Worm (Caenorhabditis elegans): Measurements from ENCODE around the gene apb-1.
"Not testable (repeated sequence)": the region's sequence is repeated elsewhere in the genome, so short reads cannot be mapped to it uniquely, and the experiment has no call there.

Gene apb-1

DNA sequence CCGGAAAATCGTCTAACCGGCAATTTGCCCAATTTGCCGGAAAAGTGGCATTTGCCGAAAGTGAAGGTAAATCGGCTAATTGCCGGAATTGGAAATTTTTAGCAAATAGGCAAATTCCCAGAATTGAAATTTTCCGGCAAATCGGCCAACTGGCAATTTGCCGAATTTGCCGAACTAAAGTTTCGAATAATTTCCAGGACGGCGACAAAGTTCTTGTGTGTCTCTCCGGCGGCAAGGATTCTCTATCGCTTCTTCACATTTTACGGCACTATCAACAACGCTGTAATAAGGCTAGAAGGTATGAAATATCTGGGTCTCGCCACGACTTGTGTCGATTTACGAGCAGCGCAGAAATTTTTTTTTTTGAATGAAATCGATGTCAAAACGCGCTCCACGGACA, 19.4 kb upstream of the apb-1 start:
- no peak for TF ChIP-seq mdt-29 (GFP tag; IDR thresholded peaks at IDR 0.05)
- TF ChIP-seq unc-62 (GFP tag; optimal IDR thresholded peaks at IDR 0.05 in 1 of 2) = peak in 1 of 2 experiments; percentile 95
- no peak for TF ChIP-seq unc-62 (tag; optimal IDR thresholded peaks at IDR 0.05)

DNA sequence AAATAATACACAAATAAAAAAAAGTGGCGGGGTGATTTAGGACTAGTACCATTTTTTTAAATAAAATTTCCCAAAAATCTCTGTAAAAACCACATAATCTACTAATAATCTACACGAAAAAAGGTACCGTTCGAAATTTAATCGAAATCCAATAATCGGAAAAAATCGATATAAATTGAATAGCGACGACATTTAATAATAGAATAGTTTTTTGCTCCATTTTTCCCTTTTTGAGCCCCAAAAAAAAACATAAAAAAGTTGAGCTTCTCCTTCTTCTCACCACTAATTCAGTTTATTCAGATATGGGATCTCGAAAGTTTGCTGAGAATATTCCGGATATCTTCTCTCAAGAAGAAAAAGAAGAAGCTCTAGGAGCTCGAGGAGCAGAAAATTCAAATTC, 10.9 kb upstream of the apb-1 start, which contains the start of gene Y71H2B.5:
TSS of gene Y71H2B.5 (plus strand) at position 301 of the 400 bp plus-strand sequence.
- TF ChIP-seq jun-1 (tag; optimal IDR thresholded peaks at IDR 0.05); nhr-25 (tag; optimal IDR thresholded peaks at IDR 0.05; ENCODE audit: borderline replicate concordance, insufficient read depth); cey-2 (tag; optimal IDR thresholded peaks at IDR 0.05; ENCODE audit: borderline replicate concordance, insufficient read depth): not testable (repeated sequence)

DNA sequence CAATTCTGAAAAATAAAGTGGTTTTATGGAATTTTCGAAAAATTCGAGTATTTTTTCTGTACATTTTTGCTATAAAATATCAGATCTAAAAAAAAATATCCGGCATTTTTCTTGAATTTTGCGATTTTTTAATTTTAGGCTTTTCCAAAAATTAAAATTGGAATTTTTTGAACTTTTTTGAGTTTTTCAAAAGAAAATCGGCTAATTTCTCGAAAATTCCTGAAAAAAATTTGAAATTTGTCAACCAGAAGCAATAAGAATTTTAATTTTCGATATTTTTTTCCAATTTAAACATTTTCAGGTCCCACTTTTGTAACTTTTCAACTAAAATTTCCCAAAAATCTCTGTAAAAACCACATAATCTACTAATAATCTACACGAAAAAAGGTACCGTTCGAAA, 6.8 kb upstream of the apb-1 start, which contains the start of gene Y71H2B.11:
TSS of gene Y71H2B.11 (plus strand) at position 301 of the 400 bp plus-strand sequence.
- TF ChIP-seq ceh-62 (tag; optimal IDR thresholded peaks at IDR 0.05) (no peak), D1046.2 (GFP tag; IDR thresholded peaks at IDR 0.05) (no peak), hmg-1.1 (GFP tag; IDR thresholded peaks at IDR 0.05) (no peak), Y105C5A.15 (GFP tag; IDR thresholded peaks at IDR 0.05) (no peak), nhr-102 (tag; optimal IDR thresholded peaks at IDR 0.05) (no peak), mes-2 (tag; optimal IDR thresholded peaks at IDR 0.05; ENCODE audit: poor library complexity, severe bottlenecking) (no peak), ZK546.5 (tag; optimal IDR thresholded peaks at IDR 0.05) (no peak), lin-39 (tag; optimal IDR thresholded peaks at IDR 0.05) (no peak), zip-2 (tag; optimal IDR thresholded peaks at IDR 0.05) (no peak), ama-1 (optimal IDR thresholded peaks at IDR 0.05) (no peak), F26F4.8 (GFP tag; conservative IDR thresholded peaks at IDR 0.05) (no peak), saeg-2 (GFP tag; IDR thresholded peaks at IDR 0.05) (no peak), nhr-42 (GFP tag; IDR thresholded peaks at IDR 0.05) (no peak), mxl-2 (GFP tag; conservative IDR thresholded peaks at IDR 0.05) (no peak), zfp-2 (tag; optimal IDR thresholded peaks at IDR 0.05) (no peak), daf-16 (GFP tag; optimal IDR thresholded peaks at IDR 0.05) (no peak), daf-16 (tag; optimal IDR thresholded peaks at IDR 0.05) (no peak)

DNA sequence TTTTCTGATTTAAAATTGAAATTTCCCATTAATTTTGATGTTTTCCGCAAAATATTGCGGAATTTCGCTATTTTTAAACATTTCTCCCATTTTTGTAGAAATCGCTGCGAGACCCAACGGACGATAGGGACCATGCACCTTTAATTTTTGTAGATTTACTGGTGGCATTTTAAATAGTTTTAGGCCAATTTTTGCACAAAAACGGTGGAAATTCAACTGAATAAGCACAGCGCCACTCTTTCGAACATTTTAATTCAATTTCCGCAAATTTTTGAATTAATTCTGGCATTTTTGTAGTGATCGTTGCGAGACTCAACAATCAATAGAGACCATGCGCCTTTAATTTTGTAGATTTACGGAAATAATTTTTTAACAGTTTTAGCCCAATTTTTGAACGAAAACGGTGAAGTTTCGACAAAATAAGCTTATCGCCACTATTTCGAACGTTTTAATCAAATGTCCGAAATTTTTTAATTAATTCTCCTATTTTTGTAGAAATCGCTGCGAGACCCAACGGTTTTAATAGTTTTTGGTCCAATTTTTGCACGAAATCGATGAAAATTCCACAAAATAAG, 1.7 kb upstream of the apb-1 start:
- TF ChIP-seq lin-38 (GFP tag; IDR thresholded peaks at IDR 0.05) (peak; percentile 60), unc-130 (GFP tag; optimal IDR thresholded peaks at IDR 0.05) (peak; percentile 33), F49E8.2 (tag; optimal IDR thresholded peaks at IDR 0.05; ENCODE audit: borderline replicate concordance) (peak; percentile 76), zip-2 (tag; optimal IDR thresholded peaks at IDR 0.05) (no peak), Y48G9A.11 (GFP tag; IDR thresholded peaks at IDR 0.05) (0 out of 2 replicates have a peak, but pooled peaks have one; percentile 42), nhr-11 (tag; optimal IDR thresholded peaks at IDR 0.05) (no peak)

DNA sequence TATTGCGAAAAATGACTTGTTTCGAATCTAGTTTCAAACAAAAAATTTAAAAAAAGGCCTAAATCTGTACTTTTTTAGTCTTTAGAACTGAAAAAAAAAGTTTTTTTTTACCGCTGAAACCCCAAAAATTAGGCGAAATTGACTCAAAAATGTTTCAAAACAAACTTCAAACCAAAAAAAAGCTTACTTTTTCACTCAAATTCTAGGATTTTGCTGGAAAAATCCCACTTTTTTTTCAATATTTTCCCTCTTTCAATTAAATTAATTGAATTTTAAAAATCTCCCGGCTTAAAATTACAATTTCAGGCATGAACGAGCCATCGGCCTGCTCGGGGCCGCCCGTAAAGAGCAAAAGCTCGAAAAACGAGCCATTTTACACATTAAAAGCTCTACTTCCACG, 919 bp upstream of the apb-1 start, which contains the start of gene mdt-19:
TSS of gene mdt-19 (plus strand) at position 301 of the 400 bp plus-strand sequence.
- no peak for TF ChIP-seq ama-1 (optimal IDR thresholded peaks at IDR 0.05)
- TF ChIP-seq daf-16 (GFP tag; optimal IDR thresholded peaks at IDR 0.05) = no peak
- TF ChIP-seq daf-16 (tag; optimal IDR thresholded peaks at IDR 0.05) = no peak
- no peak for TF ChIP-seq fkh-10 (GFP tag; optimal IDR thresholded peaks at IDR 0.05)
- TF ChIP-seq lin-38 (GFP tag; IDR thresholded peaks at IDR 0.05) = no peak
- TF ChIP-seq mxl-2 (GFP tag; conservative IDR thresholded peaks at IDR 0.05) = no peak

DNA sequence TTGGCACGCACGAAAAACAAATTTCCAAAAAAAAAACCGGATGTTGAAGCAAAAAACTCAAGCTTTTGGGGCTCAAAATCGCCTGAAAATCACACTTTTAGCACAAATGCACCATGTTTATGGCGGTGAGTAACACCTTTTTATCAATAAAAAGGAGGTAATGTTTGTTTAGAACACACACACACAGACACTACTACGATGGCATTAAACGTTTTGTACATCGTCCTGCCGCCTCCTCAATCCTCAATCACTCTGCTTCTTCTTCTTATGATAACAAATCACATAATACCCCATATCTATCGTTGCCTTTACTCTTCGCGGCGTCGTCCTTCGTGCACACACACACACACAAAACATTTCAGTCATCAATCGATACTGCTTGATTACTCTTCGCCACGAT, 10.6 kb downstream of the apb-1 start, which contains the start of gene gpa-17:
TSS of gene gpa-17 (plus strand) at position 363 of the 400 bp plus-strand sequence.
- TF ChIP-seq set-16 (GFP tag; IDR thresholded peaks at IDR 0.05) = no peak
- TF ChIP-seq zag-1 (tag; optimal IDR thresholded peaks at IDR 0.05) = no peak
- TF ChIP-seq nhr-77 (tag; optimal IDR thresholded peaks at IDR 0.05) = no peak
- no peak for TF ChIP-seq lin-29 (GFP tag; IDR thresholded peaks at IDR 0.05)
- TF ChIP-seq ztf-11 (tag; optimal IDR thresholded peaks at IDR 0.05) = no peak
- TF ChIP-seq duxl-1 (tag; optimal IDR thresholded peaks at IDR 0.05; ENCODE audit: poor library complexity) = no peak
- no peak for TF ChIP-seq pha-4 (GFP tag; IDR thresholded peaks at IDR 0.05)
- TF ChIP-seq pha-4 (tag; optimal IDR thresholded peaks at IDR 0.05) = no peak
- no peak for TF ChIP-seq daf-19 (GFP tag; conservative IDR thresholded peaks at IDR 0.05)
- TF ChIP-seq madf-9 (GFP tag; conservative IDR thresholded peaks at IDR 0.05) = no peak
- TF ChIP-seq gei-8 (GFP tag; optimal IDR thresholded peaks at IDR 0.05) = no peak
- TF ChIP-seq T26A8.4 (GFP tag; IDR thresholded peaks at IDR 0.05) = no peak
- TF ChIP-seq pqm-1 (tag; optimal IDR thresholded peaks at IDR 0.05) = peak; percentile 73
- TF ChIP-seq mdt-29 (GFP tag; IDR thresholded peaks at IDR 0.05) = no peak
- TF ChIP-seq saeg-2 (GFP tag; IDR thresholded peaks at IDR 0.05) = no peak
- no peak for TF ChIP-seq lim-7 (GFP tag; IDR thresholded peaks at IDR 0.05)
